Fruit fly (Drosophila melanogaster): ENCODE measurements around the gene CtsK1.
A peak's percentile ranks its signal among the peaks of the same experiment; 100 is the strongest.

dm6 chr3L:14001658-14002523, 7.9 kb downstream of the CtsK1 start, which contains the start of the genes Nprl3 and upSET:
- TF ChIP-seq Max (GFP tag; optimal IDR thresholded peaks at IDR 0.05) (peak; percentile 24), Hr51 (GFP tag; optimal IDR thresholded peaks at IDR 0.05) (peak in 1 of 2 experiments; percentile 25), CG9932 (GFP tag; IDR thresholded peaks at IDR 0.05) (peak; percentile 17; the same call in 1 of the 2 replicates), Fer1 (GFP tag; optimal IDR thresholded peaks at IDR 0.05) (no peak), bowl (GFP tag; IDR thresholded peaks at IDR 0.05) (no peak), tll (GFP tag; optimal IDR thresholded peaks at IDR 0.05) (no peak), CG12391 (tag; optimal IDR thresholded peaks at IDR 0.05) (peak; percentile 27), cg (GFP tag; optimal IDR thresholded peaks at IDR 0.05) (no peak), CG15479 (GFP tag; optimal IDR thresholded peaks at IDR 0.05) (no peak), CG3281 (GFP tag; optimal IDR thresholded peaks at IDR 0.05) (no peak), jing (GFP tag; optimal IDR thresholded peaks at IDR 0.05) (no peak), CG17802 (tag; optimal IDR thresholded peaks at IDR 0.05) (no peak)

Data from whole organism, embryonic.